Worm (Caenorhabditis elegans): ENCODE measurements around the gene gpa-4.

DNA sequence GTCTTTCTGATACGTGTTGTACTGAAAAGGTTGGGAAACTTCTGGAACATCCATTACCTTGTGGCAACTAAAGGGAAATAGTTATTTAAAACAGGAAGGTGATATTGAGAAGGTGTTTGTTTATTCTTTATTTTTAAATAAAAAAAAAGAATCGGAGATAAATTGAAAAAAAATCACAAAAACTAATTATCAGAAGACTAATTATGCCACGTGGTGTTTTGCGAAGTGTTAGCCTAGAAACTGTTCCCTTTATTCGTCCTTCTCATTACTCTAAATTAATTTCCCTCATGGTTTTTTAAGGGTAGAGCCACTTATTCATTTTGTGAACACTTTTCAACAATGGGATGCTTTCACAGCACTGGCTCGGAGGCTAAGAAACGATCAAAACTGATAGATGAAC, at the start of gene gpa-4:
- TF ChIP-seq hlh-30 (tag; optimal IDR thresholded peaks at IDR 0.05; ENCODE audit: insufficient read depth), result no peak
- no peak for TF ChIP-seq pha-4 (tag; optimal IDR thresholded peaks at IDR 0.05)
- no peak for TF ChIP-seq sox-2 (GFP tag; IDR thresholded peaks at IDR 0.05)
- TF ChIP-seq nfya-1 (tag; optimal IDR thresholded peaks at IDR 0.05), result no peak

Data from whole organism, late embryonic.